Worm (Caenorhabditis elegans): Measurements from ENCODE around the gene C37C3.10.
A peak's percentile ranks its signal among the peaks of the same experiment; 100 is the strongest.

Gene C37C3.10

DNA sequence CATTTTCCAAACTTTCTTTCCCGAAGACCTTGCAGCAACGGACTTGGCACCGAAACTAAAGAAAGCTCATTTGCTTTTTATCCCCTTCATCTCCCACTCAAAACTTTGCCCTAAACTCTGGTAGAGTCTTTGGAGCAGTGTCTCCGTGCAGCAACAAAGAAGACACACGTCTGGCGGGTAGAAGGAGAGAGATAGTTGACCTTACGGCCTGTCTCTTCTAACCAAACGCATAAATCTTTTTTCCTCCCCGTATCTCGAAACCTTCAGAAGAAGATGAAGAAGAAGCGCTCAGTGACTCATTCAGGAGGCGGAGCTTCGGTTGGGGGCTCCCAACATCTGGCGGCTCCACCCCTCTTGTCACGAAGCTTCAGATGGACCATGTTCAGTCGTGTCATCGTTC, 36.5 kb downstream of the C37C3.10 start:
- TF ChIP-seq ref-2 (tag; optimal IDR thresholded peaks at IDR 0.05): no peak
- peak; percentile 64 for TF ChIP-seq hlh-8 (tag; optimal IDR thresholded peaks at IDR 0.05)
- TF ChIP-seq unc-55 (GFP tag; optimal IDR thresholded peaks at IDR 0.05): peak; percentile 3
- no peak for TF ChIP-seq tbx-7 (tag; optimal IDR thresholded peaks at IDR 0.05)

DNA sequence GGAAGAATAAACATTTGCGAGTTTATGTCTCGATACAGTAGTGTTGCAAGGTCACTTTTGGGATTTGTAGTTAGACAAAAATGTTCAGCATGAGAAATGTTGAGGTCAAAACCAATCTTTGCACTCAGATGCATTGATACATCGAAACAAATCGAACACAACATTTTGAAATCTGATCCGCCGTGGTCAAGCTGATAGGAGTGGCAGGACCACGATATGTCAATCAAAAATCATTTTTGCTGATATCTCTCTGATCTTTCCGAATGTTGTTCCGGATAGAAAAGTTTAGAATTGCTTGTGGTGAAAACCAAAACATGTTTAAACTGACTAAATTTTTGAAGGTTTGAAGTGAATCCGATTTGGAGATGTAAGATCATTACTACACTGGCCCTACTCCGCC, 37.0 kb downstream of the C37C3.10 start:
- TF ChIP-seq F13H6.1 (tag; optimal IDR thresholded peaks at IDR 0.05) (no peak), nfya-1 (tag; optimal IDR thresholded peaks at IDR 0.05) (no peak), nhr-232 (tag; optimal IDR thresholded peaks at IDR 0.05) (no peak), ceh-14 (tag; optimal IDR thresholded peaks at IDR 0.05) (no peak), unc-55 (GFP tag; optimal IDR thresholded peaks at IDR 0.05) (peak; percentile 58), pha-4 (tag; optimal IDR thresholded peaks at IDR 0.05) (no peak)

DNA sequence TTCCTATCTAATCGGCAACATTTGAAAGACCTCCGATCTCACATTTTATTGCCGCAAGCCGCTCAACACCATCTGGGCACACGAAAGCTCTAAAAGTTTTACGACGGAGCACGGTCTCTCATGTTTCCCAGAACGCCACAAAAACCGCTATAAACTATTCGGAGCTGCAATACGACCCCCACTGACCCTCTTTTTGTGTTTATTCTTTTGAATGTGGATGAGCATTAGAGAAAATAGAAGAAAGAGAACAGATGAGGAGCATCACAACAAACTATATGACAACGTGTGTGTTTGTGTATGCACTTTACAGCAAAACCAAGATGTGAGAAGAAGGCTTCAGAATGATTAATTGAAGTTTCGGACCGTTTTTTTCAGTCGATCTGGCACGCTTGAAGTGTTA, 38.7 kb downstream of the C37C3.10 start:
- TF ChIP-seq ceh-6 (GFP tag; optimal IDR thresholded peaks at IDR 0.05) (no peak), sdc-2 (tag; optimal IDR thresholded peaks at IDR 0.05) (no peak), ceh-31 (tag; optimal IDR thresholded peaks at IDR 0.05) (no peak), pqm-1 (tag; optimal IDR thresholded peaks at IDR 0.05) (no peak), tbx-7 (tag; optimal IDR thresholded peaks at IDR 0.05) (no peak), unc-55 (GFP tag; optimal IDR thresholded peaks at IDR 0.05) (peak; percentile 10), mec-3 (tag; optimal IDR thresholded peaks at IDR 0.05; ENCODE audit: borderline replicate concordance) (no peak), ceh-14 (tag; optimal IDR thresholded peaks at IDR 0.05) (no peak), unc-86 (tag; optimal IDR thresholded peaks at IDR 0.05) (no peak), hlh-8 (tag; optimal IDR thresholded peaks at IDR 0.05) (peak; percentile 58)

DNA sequence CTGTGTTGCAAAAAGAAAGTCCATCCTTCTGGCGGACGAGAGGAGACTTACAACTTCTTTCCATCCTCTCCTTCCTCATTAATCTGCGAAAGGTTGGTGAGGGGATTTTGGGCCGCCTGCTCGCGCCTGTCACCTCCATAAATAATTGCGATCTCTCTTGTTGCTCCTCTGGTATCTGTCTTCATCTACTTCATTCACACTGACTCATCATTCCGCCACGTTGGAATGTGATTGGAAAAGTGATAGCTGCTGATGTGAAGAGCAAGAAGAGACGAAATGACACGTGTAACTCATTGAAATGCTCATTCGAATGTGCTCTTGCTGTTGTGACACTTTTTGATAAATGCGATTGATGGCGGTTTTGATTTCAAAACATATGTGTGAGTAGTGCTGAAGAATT, 40.2 kb downstream of the C37C3.10 start:
- peak; percentile 16 for TF ChIP-seq nfya-1 (tag; optimal IDR thresholded peaks at IDR 0.05)
- no peak for TF ChIP-seq tbx-7 (tag; optimal IDR thresholded peaks at IDR 0.05)
- no peak for TF ChIP-seq K09A11.1 (tag; optimal IDR thresholded peaks at IDR 0.05; ENCODE audit: insufficient read depth)
- peak; percentile 77 for TF ChIP-seq ceh-18 (tag; optimal IDR thresholded peaks at IDR 0.05)
- TF ChIP-seq npax-4 (tag; optimal IDR thresholded peaks at IDR 0.05): no peak
- TF ChIP-seq ztf-16 (tag; optimal IDR thresholded peaks at IDR 0.05): no peak
- no peak for TF ChIP-seq ttx-3 (tag; optimal IDR thresholded peaks at IDR 0.05)
- TF ChIP-seq rnt-1 (tag; optimal IDR thresholded peaks at IDR 0.05): peak; percentile 95
- TF ChIP-seq hlh-6 (tag; optimal IDR thresholded peaks at IDR 0.05): peak; percentile 40
- no peak for TF ChIP-seq hlh-15 (tag; optimal IDR thresholded peaks at IDR 0.05)
- TF ChIP-seq ceh-30 (tag; optimal IDR thresholded peaks at IDR 0.05): no peak
- TF ChIP-seq hlh-8 (tag; optimal IDR thresholded peaks at IDR 0.05): no peak
- TF ChIP-seq pax-1 (tag; optimal IDR thresholded peaks at IDR 0.05): no peak
- no peak for TF ChIP-seq fkh-10 (GFP tag; optimal IDR thresholded peaks at IDR 0.05)
- TF ChIP-seq unc-55 (GFP tag; optimal IDR thresholded peaks at IDR 0.05): peak; percentile 98
- no peak for TF ChIP-seq unc-86 (tag; optimal IDR thresholded peaks at IDR 0.05)
- TF ChIP-seq pqm-1 (tag; optimal IDR thresholded peaks at IDR 0.05): no peak
- TF ChIP-seq tbx-2 (tag; optimal IDR thresholded peaks at IDR 0.05): peak; percentile 23
- no peak for TF ChIP-seq nhr-11 (tag; optimal IDR thresholded peaks at IDR 0.05)

DNA sequence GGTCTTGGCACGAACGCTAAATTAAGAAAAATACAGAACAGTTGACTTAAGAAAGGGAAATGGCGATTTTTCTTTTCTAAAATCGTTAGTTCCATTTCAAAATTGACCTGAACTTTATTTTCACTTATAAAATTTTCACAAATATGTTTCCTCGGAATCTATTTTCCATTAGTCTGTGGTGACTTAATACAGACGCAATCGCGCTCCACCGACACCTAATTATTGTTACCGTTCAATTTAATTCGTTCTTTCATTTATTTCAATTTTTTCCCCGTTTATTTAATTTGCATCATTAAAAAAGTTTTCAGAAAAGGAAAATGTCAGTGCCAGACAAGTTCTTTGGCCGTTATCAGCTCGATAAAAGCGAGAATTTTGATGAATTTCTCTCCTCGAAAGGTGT, 42.6 kb downstream of the C37C3.10 start, which contains the start of gene lbp-4:
Gene lbp-4 (plus strand): TSS at position 309 of the 400 bp plus-strand sequence.
- TF ChIP-seq ceh-2 (tag; optimal IDR thresholded peaks at IDR 0.05) (peak; percentile 24), ahr-1 (tag; optimal IDR thresholded peaks at IDR 0.05) (no peak), ceh-22 (tag; optimal IDR thresholded peaks at IDR 0.05) (no peak), ama-1 (optimal IDR thresholded peaks at IDR 0.05) (no peak), unc-86 (tag; optimal IDR thresholded peaks at IDR 0.05) (no peak), nhr-11 (tag; optimal IDR thresholded peaks at IDR 0.05) (no peak), lim-6 (tag; optimal IDR thresholded peaks at IDR 0.05) (peak; percentile 23), mec-3 (tag; optimal IDR thresholded peaks at IDR 0.05; ENCODE audit: borderline replicate concordance) (no peak), hlh-8 (tag; optimal IDR thresholded peaks at IDR 0.05) (no peak), odd-2 (tag; optimal IDR thresholded peaks at IDR 0.05) (no peak), sox-4 (tag; optimal IDR thresholded peaks at IDR 0.05) (no peak), ets-4 (tag; optimal IDR thresholded peaks at IDR 0.05) (peak; percentile 14), ceh-30 (tag; optimal IDR thresholded peaks at IDR 0.05) (no peak), ceh-45 (GFP tag; IDR thresholded peaks at IDR 0.05) (no peak), ttx-3 (tag; optimal IDR thresholded peaks at IDR 0.05) (no peak), unc-42 (tag; optimal IDR thresholded peaks at IDR 0.05) (peak; percentile 50), ceh-19 (GFP tag; optimal IDR thresholded peaks at IDR 0.05) (no peak), C38D4.7 (GFP tag; optimal IDR thresholded peaks at IDR 0.05) (no peak), pha-4 (tag; optimal IDR thresholded peaks at IDR 0.05) (no peak), ref-2 (tag; optimal IDR thresholded peaks at IDR 0.05) (no peak), tbx-2 (tag; optimal IDR thresholded peaks at IDR 0.05) (peak; percentile 79), ceh-9 (tag; optimal IDR thresholded peaks at IDR 0.05) (no peak), ztf-16 (tag; optimal IDR thresholded peaks at IDR 0.05) (no peak), ceh-6 (GFP tag; optimal IDR thresholded peaks at IDR 0.05) (no peak), dve-1 (tag; optimal IDR thresholded peaks at IDR 0.05) (no peak), ceh-14 (tag; optimal IDR thresholded peaks at IDR 0.05) (peak; percentile 62), hlh-6 (tag; optimal IDR thresholded peaks at IDR 0.05) (no peak), pros-1 (tag; optimal IDR thresholded peaks at IDR 0.05) (no peak), elt-2 (tag; optimal IDR thresholded peaks at IDR 0.05) (peak; percentile 22)
